Fruit fly (Drosophila melanogaster) S2 (cell line): ENCODE measurements around the gene CG6420.
A peak's percentile ranks its signal among the peaks of the same experiment; 100 is the strongest.

Experiments
- CG8478 ChIP-seq: fragments of >200 bp; optimal IDR thresholded peaks from 2 replicates; lab custom pipeline; 2018
- CTCF ChIP-seq, 2 experiments: fragments of >200 bp; optimal IDR thresholded peaks; 2 replicates each; lab custom pipeline; 2018

CG6420 gene

DNA sequence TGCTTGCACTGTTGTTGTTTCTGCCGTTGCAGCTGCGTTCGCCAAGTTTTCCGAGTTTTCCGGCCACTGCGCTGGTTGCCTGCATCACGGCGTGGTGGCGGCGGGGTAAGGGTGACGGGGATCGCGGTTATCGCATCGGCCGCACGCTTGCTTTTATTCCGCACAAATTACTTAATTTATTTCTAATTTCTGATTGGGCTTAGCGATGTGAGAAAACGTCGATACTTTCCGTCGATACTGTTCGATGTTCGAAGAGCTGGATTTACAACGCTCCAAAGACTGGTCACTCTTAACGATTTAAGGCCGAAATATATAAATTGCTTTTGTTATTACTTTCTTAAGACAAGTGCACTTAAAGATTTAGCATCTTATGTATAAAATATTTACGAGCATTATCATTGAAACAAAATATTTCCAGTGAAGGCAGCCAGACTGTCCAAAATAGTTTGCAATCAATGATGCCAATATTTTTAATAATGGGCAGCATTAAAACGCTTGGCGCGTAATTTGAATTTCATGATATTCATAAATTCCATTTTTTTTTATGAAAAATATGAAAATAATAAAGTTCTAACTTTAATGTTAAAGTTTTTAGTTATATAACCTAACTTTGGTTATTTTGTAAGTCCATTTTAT, at the start of gene CG6420:
TSS of gene CG6420 (minus strand) at position 240 of the 636 bp plus-strand sequence.
- no peak for TF ChIP-seq CG8478 (lab: Kevin White, UChicago)
- TF ChIP-seq CTCF (optimal IDR thresholded peaks at IDR 0.05; lab: Kevin White, UChicago): no peak

DNA sequence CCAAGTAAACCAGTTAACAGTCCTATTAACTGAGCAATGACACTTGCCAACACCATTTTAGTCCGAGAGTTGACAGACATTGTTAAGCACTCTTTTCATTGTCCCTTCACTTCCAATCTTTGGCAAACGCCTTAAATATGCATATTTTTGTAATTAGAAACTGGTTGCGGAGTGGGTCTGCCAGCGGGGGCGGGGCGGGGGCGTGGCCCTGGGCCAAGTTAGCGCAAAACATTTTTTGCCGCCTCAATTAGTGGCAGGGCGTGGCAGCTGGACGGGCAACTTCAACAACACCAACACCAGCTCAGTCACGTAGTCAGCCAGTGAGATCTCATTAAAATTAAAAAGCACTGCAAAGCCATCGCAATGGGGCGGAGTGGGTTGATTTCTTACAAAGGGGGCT, 36.7 kb upstream of the CG6420 start:
- TF ChIP-seq CTCF (optimal IDR thresholded peaks at IDR 0.05; lab: Kevin White, UChicago): no peak
- no peak for TF ChIP-seq CG8478 (lab: Kevin White, UChicago)

DNA sequence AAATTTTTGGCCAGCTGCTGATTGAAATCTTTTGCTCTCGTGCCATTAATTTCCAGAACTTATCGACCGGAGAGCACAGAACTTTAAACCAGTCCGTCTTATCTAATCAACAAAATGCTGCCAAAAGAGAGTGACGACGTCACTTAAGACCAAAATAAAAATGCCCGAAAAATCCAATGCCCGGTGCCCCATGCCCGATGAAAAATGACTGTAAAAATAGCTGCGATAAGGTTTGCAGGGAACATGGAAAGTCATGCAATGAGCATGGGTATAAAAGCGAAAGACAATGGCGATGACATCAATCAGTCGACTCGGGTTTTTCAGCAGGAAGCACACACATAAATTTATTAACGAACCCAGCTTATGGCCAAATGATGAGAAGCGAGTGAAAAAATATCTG, 12.3 kb upstream of the CG6420 start, which contains the start of gene CG14247:
TSS of gene CG14247 (plus strand) at position 301 of the 400 bp plus-strand sequence.
- no peak for TF ChIP-seq CG8478 (lab: Kevin White, UChicago)
- TF ChIP-seq CTCF (optimal IDR thresholded peaks at IDR 0.05; lab: Kevin White, UChicago): no peak

DNA sequence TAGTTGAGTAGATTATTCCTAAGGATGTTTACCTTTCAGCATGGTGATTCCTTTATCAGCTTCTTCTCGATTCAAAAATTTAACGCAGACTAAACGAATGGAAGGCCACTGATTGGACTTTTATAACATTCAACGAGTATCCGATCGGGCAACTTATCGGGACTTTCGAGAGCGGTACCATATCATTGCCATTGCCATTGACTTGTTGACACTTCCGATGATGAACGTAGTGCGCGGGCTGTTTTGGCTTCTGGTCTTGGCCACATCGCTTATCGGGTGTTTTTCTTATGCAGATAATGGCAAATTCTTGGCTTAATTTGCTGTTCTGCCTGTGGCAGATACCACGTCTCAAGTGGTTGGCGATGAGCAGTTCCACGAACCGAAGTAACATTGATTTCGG, 11.2 kb upstream of the CG6420 start, which contains the start of gene CG6403:
TSS of gene CG6403 (minus strand) at position 101 of the 400 bp plus-strand sequence.
- no peak for TF ChIP-seq CTCF (optimal IDR thresholded peaks at IDR 0.05; lab: Kevin White, UChicago)
- TF ChIP-seq CG8478 (lab: Kevin White, UChicago): no peak

DNA sequence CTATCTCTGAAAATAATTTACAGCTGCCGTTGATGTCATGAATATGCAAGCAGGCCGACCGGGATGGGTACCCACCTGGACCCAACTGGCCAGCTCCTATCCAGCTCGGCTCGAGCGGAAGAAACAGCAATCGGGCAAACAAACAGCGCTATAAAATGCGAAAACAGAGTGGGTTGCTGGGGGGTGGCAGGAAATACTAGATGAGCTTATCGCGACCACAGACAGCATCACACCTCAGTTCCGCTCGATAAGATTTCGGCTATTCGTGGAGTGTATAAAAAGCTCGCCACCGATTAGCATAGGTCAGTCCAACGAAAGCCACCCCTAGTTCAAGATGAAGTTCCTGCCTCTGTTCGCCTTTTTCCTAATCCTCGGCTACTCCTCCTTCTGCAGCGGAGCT, 3.4 kb upstream of the CG6420 start, which contains the start of gene CG14245:
TSS of gene CG14245 (plus strand) at position 301 of the 400 bp plus-strand sequence.
- TF ChIP-seq CTCF (optimal IDR thresholded peaks at IDR 0.05; lab: Kevin White, UChicago) (no peak), CG8478 (lab: Kevin White, UChicago) (no peak)

DNA sequence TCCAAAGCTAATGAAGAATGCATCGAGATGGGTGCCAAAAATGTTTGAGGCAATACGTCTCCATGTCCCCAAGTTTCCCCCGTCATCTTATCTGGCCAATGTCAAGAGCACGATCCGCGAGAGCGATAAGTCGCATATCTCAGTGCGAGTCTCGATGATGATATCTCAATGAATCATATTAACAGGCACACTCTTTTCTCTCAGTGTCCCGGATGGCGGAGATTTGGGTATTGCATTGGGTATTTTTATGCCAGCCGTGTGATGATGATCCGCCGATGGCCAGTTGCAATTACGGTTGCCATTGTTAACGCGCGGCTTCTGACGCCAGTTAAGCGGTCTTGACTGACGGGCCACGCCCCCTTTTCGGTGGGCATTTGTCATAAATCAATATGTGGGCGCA, 2.0 kb upstream of the CG6420 start, which contains the start of gene CG14246:
TSS of gene CG14246 (plus strand) at position 301 of the 400 bp plus-strand sequence.
- no peak for TF ChIP-seq CG8478 (lab: Kevin White, UChicago)
- no peak for TF ChIP-seq CTCF (optimal IDR thresholded peaks at IDR 0.05; lab: Kevin White, UChicago)

DNA sequence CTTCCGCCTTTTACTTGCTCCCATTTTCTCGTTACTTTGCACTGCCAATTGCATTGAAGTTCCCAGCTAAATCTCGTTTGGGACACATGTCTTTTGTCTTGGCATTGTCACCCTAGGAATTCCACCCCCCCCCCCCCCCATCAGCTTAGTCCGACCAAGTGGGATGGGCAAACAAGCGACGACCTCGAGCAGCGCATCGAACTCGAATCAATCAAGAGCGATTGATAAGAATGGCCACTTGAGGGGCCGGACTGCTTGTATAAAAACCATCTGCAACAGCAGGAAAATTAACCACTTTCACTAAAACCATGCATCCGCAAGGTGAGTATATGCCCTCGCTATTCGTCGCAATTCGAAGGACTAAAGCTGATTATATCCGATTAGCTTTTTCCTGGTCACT, 817 bp upstream of the CG6420 start, which contains the start of gene CG14244:
TSS of gene CG14244 (plus strand) at position 301 of the 400 bp plus-strand sequence.
- TF ChIP-seq CTCF (optimal IDR thresholded peaks at IDR 0.05; lab: Kevin White, UChicago) (no peak), CG8478 (lab: Kevin White, UChicago) (no peak)

DNA sequence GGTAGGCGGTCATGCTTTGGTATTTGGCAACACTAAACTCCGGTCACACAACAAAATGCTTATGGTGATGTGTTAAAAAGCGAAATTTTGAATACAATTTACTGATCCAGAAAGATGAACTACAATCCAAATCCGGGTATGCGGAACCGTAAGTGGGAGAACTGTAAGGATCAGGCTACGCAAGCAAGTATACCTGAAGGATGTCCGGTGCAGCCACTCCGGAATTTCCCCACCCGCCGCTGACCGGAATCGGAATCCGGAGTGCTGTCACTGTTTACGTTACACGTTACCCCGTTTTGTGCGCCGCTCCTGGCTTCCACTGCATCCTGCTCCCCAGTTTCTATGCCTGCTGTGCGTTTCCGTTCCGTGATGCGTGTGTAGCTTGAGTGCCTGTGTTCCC, 7.2 kb downstream of the CG6420 start, which contains the start of gene Yif1:
TSS of gene Yif1 (plus strand) at position 8 of the 400 bp plus-strand sequence.
- TF ChIP-seq CG8478 (lab: Kevin White, UChicago) (no peak), CTCF (optimal IDR thresholded peaks at IDR 0.05; lab: Kevin White, UChicago) (no peak)

DNA sequence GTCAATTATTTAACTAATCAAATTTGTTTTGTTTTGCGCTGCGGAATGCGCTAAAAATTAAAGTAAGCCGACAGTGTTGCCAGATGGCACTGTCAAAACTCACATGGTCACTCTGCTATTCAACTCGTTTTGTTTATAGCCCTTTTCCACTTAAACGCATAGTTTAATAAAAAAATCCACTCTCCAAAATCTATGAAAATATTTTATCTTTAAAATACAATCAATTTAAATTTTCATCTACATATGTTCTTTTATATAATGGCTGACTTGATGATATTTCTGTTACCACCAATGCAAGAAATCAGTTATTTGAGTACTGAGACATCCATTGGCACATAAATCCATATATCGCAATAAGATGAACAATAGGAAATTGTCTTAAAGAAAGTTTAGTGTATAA, 7.7 kb downstream of the CG6420 start, which contains the start of gene CG6425:
TSS of gene CG6425 (minus strand) at position 95 of the 400 bp plus-strand sequence.
- TF ChIP-seq CTCF (optimal IDR thresholded peaks at IDR 0.05; lab: Kevin White, UChicago) (peak in 1 of 2 experiments; percentile 20), CG8478 (lab: Kevin White, UChicago) (no peak)

DNA sequence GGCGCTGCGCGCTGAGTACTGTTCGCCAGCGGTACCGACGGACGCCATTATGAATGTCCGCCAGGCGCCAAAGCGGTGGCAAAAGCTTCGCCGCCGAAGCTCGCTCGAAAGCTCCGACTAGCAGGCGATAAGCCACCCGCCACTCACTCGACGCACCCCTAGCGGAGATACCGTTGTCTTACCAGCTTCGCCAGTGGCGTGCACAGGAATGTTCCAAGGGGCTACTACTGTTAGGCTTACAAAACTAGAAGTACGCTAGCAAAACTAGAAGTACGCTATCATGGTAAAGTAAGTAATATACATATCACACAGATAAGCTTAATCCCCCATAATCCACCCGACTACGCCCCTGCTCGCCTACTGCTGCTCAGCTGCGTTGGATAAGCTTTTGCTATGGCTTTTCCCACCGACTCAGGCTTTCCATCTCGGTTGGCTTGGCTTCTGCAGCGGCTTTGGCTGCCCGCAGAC, 10.9 kb downstream of the CG6420 start, which contains the start of gene amon:
TSS of gene amon (minus strand) at position 51 of the 468 bp plus-strand sequence.
- TF ChIP-seq CTCF (optimal IDR thresholded peaks at IDR 0.05; lab: Kevin White, UChicago): no peak
- no peak for TF ChIP-seq CG8478 (lab: Kevin White, UChicago)

DNA sequence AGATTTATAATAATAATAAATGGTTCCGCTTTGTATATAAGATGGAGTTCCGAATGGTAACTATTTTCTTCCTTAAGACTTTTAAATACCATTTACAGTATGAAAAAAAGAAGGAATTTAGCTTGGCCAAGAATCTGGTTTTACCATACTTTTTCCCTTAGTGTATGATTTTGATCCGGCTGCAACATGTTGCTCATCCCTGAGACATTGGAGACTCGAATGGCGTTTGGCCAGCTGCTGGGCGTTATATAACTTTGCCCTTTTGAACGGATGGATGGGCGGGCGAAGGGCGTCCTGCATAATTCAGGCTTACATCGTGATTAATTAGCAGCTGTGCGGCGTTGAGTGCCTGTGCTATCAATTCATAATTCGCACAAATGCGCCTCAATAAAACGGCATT, 20.7 kb downstream of the CG6420 start:
- TF ChIP-seq CG8478 (lab: Kevin White, UChicago) (no peak), CTCF (optimal IDR thresholded peaks at IDR 0.05; lab: Kevin White, UChicago) (no peak)

DNA sequence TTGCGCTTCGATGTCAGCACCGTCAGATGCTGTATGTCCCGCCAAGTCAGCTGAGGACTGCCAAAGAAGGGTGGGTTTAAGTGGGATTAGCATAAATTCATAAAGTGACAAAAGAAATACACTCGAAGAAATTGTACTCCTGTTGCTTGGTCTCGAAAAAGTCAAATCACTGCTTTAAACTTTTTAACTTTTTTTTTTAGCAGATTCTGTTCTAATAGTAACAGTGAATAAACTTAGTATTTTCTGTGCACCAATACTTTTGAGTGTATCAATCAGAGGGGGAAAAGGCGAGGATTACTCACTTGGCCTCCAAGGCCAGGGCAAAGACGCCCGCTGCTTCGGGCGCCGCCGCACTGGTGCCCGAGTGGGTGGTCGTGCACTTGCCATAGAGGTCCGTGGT, 24.9 kb downstream of the CG6420 start:
- TF ChIP-seq CTCF (optimal IDR thresholded peaks at IDR 0.05; lab: Kevin White, UChicago) (no peak), CG8478 (lab: Kevin White, UChicago) (no peak)

DNA sequence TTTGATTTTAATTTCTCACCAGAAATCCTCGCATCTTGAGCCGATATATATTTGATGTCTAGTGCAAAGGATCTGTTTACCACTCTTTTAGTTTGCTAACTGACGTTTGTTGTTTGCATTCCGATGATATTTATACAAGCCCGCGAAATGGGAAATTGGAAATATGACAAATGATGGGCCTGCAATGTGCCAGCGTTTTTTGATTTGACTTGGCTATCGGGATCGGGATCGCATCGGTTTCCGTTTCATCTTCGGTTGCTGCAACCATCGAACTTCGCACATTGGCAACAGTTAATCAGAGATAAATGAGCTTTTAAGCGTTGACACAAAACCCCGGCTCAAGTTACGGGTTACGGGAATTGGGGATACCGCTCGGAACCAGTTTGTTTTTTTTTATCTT, 31.5 kb downstream of the CG6420 start, which contains the start of gene TwdlQ:
TSS of gene TwdlQ (minus strand) at position 101 of the 400 bp plus-strand sequence.
- TF ChIP-seq CTCF (optimal IDR thresholded peaks at IDR 0.05; lab: Kevin White, UChicago): no peak
- TF ChIP-seq CG8478 (lab: Kevin White, UChicago): no peak

DNA sequence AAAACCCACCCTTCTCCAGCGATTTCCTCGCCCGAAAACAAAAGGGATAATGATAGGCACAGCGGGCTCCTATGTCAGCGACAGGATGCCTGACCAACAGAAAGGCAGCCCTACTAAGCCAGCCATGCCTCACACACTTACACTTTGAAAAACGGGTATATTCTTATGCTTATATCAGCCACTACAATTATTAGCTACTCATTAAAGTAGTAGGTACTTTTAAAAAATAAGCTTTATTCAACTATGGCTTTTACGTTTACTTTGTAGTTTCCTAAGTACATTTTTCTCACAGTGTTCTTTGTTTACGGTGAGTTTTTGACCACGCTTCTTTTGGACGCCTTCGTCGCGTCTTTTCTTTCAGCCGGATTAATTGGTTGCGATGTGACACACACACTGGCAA, 34.8 kb downstream of the CG6420 start:
- no peak for TF ChIP-seq CTCF (optimal IDR thresholded peaks at IDR 0.05; lab: Kevin White, UChicago)
- no peak for TF ChIP-seq CG8478 (lab: Kevin White, UChicago)

DNA sequence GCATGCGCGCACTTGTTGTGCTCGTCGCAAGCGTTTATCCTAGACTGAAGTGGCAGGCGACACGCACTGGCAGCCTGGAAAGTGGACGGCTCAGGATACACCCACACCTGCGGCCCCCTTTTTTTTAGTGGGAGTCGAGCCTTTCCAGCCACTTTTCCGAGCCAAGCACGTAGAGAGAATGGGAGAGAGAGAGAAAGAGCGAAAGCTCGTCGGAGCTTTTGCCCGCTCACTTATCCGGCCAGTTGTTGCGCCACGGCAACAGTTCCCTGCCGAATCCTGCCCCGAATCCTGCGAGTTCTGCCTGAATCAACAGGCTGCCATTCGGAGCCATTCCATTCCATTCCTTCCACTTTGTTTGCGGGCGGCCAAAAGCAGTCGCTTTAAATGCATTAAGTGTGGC, 43.1 kb downstream of the CG6420 start, which contains the start of gene beat-VII:
TSS of gene beat-VII (minus strand) at position 20 of the 400 bp plus-strand sequence.
- TF ChIP-seq CTCF (optimal IDR thresholded peaks at IDR 0.05; lab: Kevin White, UChicago) (no peak), CG8478 (lab: Kevin White, UChicago) (no peak)
